Fruit fly (Drosophila melanogaster) whole organism, embryonic: ENCODE data around the gene CG6126.
A peak's percentile ranks its signal among the peaks of the same experiment; 100 is the strongest.

ENCODE experiments used
- Ada2b ChIP-seq: fragments of 200-800 bp; sonication (Bioruptor generic); IDR thresholded peaks from 2 replicates; pipeline ENCODE4 v1.3.6; 2022; ENCODE audit warnings: missing biosample characterization, missing genetic modification characterization
- Adf1 ChIP-seq: fragments of 200-800 bp; sonication (Bioruptor generic); IDR thresholded peaks from 2 replicates; pipeline ENCODE4 v1.3.6; 2022; ENCODE audit warnings: missing biosample characterization, missing genetic modification characterization
- Atf6 ChIP-seq: fragments of 200-800 bp; sonication (Bioruptor generic); IDR thresholded peaks from 2 replicates; pipeline ENCODE4 v1.3.6; 2022; ENCODE audit warnings: missing biosample characterization, missing genetic modification characterization
- Bgb ChIP-seq: fragments of 200-800 bp; sonication (Bioruptor generic); IDR thresholded peaks from 2 replicates; pipeline ENCODE4 v1.3.6; 2022; ENCODE audit warnings: missing biosample characterization, missing genetic modification characterization; ENCODE audit not compliant: partially characterized antibody
- CG10543 ChIP-seq: fragments of 200-800 bp; sonication (Bioruptor generic); optimal IDR thresholded peaks from 3 replicates; lab custom pipeline; 2017; ENCODE audit warnings: missing biosample characterization, mild to moderate bottlenecking, missing genetic modification characterization, moderate library complexity
- CG10565 ChIP-seq: fragments of 200-800 bp; sonication (Bioruptor generic); optimal IDR thresholded peaks from 3 replicates; lab custom pipeline; 2016; ENCODE audit warnings: missing biosample characterization, mild to moderate bottlenecking, missing genetic modification characterization
- CG11504 ChIP-seq: fragments of 200-800 bp; sonication (Bioruptor generic); optimal IDR thresholded peaks from 3 replicates; lab custom pipeline; 2019; ENCODE audit warnings: missing biosample characterization, mild to moderate bottlenecking, missing genetic modification characterization, moderate library complexity
- CG12769 ChIP-seq: fragments of 200-800 bp; sonication (Bioruptor generic); optimal IDR thresholded peaks from 2 replicates; lab custom pipeline; 2019; ENCODE audit warnings: missing biosample characterization, mild to moderate bottlenecking, missing genetic modification characterization, moderate library complexity
- CG13624 ChIP-seq: fragments of 200-800 bp; sonication (Bioruptor generic); optimal IDR thresholded peaks from 2 replicates; lab custom pipeline; 2016; ENCODE audit warnings: missing biosample characterization, missing genetic modification characterization
- CG14860 ChIP-seq: fragments of 200-800 bp; sonication (Bioruptor generic); IDR thresholded peaks from 3 replicates; pipeline ENCODE4 v1.3.6; 2022; ENCODE audit warnings: missing biosample characterization, missing genetic modification characterization; ENCODE audit not compliant: partially characterized antibody
- CG1647 ChIP-seq: fragments of 200-800 bp; sonication (Bioruptor generic); optimal IDR thresholded peaks from 3 replicates; lab custom pipeline; 2016; ENCODE audit warnings: missing biosample characterization, missing genetic modification characterization
- CG17328 ChIP-seq: fragments of 200-800 bp; sonication (Bioruptor generic); IDR thresholded peaks from 2 replicates; pipeline ENCODE4 v1.3.6; 2022; ENCODE audit warnings: missing biosample characterization, missing genetic modification characterization
- CG2889 ChIP-seq: fragments of 200-800 bp; sonication (Bioruptor generic); IDR thresholded peaks from 3 replicates; pipeline ENCODE4 v1.3.6; 2022; ENCODE audit warnings: missing biosample characterization, missing genetic modification characterization
- CG31388 ChIP-seq: fragments of 200-800 bp; sonication (Bioruptor generic); optimal IDR thresholded peaks from 2 replicates; lab custom pipeline; 2016; ENCODE audit warnings: missing biosample characterization, missing genetic modification characterization
- CG3407 ChIP-seq: fragments of 200-800 bp; sonication (Bioruptor generic); optimal IDR thresholded peaks from 2 replicates; lab custom pipeline; 2018; ENCODE audit warnings: missing biosample characterization, mild to moderate bottlenecking, missing genetic modification characterization
- CG7556 ChIP-seq: fragments of 200-800 bp; sonication (Bioruptor generic); optimal IDR thresholded peaks from 2 replicates; lab custom pipeline; 2017; ENCODE audit warnings: missing biosample characterization, mild to moderate bottlenecking, missing genetic modification characterization
- CG7987 ChIP-seq: fragments of 200-800 bp; sonication (Bioruptor generic); optimal IDR thresholded peaks from 2 replicates; lab custom pipeline; 2018; ENCODE audit warnings: missing biosample characterization, mild to moderate bottlenecking, missing genetic modification characterization, moderate library complexity
- CG8290 ChIP-seq, 3 experiments: fragments of 200-800 bp; sonication (Bioruptor generic); optimal IDR thresholded peaks; 2 replicates each; lab custom pipeline; 2016 to 2019; ENCODE audit warnings: missing biosample characterization in 3 of 3, missing genetic modification characterization in 3 of 3, mild to moderate bottlenecking in 2 of 3, moderate library complexity in 1 of 3
- CG8388 ChIP-seq: fragments of 200-800 bp; sonication (Bioruptor generic); optimal IDR thresholded peaks from 2 replicates; lab custom pipeline; 2019; ENCODE audit warnings: missing biosample characterization, mild to moderate bottlenecking, missing genetic modification characterization, moderate library complexity
- CG8478 ChIP-seq: fragments of >200 bp; optimal IDR thresholded peaks from 2 replicates; lab custom pipeline; 2018
- CG8765 ChIP-seq: fragments of 200-800 bp; sonication (Bioruptor generic); IDR thresholded peaks from 2 replicates; pipeline ENCODE4 v1.3.6; 2022; ENCODE audit warnings: missing biosample characterization, missing genetic modification characterization
- CG8924 ChIP-seq: fragments of 200-800 bp; optimal IDR thresholded peaks from 3 replicates; lab custom pipeline; 2019; ENCODE audit warnings: missing biosample characterization, mild to moderate bottlenecking, missing genetic modification characterization, moderate library complexity
- CkIIα-i1 ChIP-seq: fragments of 200-800 bp; sonication (Bioruptor generic); IDR thresholded peaks from 2 replicates; pipeline ENCODE4 v1.3.6; 2022; ENCODE audit warnings: missing biosample characterization, missing genetic modification characterization
- E2f1 ChIP-seq: fragments of 200-800 bp; sonication (Bioruptor generic); IDR thresholded peaks from 2 replicates; pipeline ENCODE4 v1.3.6; 2022; ENCODE audit warnings: missing biosample characterization, missing genetic modification characterization
- HLH3B ChIP-seq: fragments of 200-800 bp; sonication (Bioruptor generic); IDR thresholded peaks from 2 replicates; pipeline ENCODE4 v1.3.6; 2022; ENCODE audit warnings: missing biosample characterization, missing genetic modification characterization
- HLH54F ChIP-seq: fragments of 200-800 bp; sonication (Bioruptor generic); optimal IDR thresholded peaks from 3 replicates; lab custom pipeline; 2016; ENCODE audit warnings: missing biosample characterization, missing genetic modification characterization
- Hand ChIP-seq: fragments of 200-800 bp; sonication (Bioruptor generic); optimal IDR thresholded peaks from 2 replicates; lab custom pipeline; 2017; ENCODE audit warnings: mild to moderate bottlenecking, missing biosample characterization, missing genetic modification reagents, missing genetic modification characterization
- MBD-R2 ChIP-seq: fragments of 200-800 bp; sonication (Bioruptor generic); IDR thresholded peaks from 2 replicates; pipeline ENCODE4 v1.3.6; 2022; ENCODE audit warnings: missing biosample characterization, missing genetic modification characterization
- Neu2 ChIP-seq: fragments of 200-800 bp; sonication (Bioruptor generic); optimal IDR thresholded peaks from 3 replicates; lab custom pipeline; 2016; ENCODE audit warnings: missing biosample characterization, missing genetic modification characterization, borderline replicate concordance
- Opbp ChIP-seq: fragments of 200-800 bp; sonication (Bioruptor generic); IDR thresholded peaks from 3 replicates; pipeline ENCODE4 v1.3.6; 2022; ENCODE audit warnings: missing biosample characterization, missing genetic modification characterization; ENCODE audit not compliant: partially characterized antibody
- Xrp1 ChIP-seq: fragments of 200-800 bp; sonication (Bioruptor generic); IDR thresholded peaks from 2 replicates; pipeline ENCODE4 v1.3.6; 2022; ENCODE audit warnings: missing biosample characterization, missing genetic modification characterization
- ab ChIP-seq: fragments of 200-800 bp; sonication (Bioruptor generic); optimal IDR thresholded peaks from 2 replicates; lab custom pipeline; 2016; ENCODE audit warnings: missing biosample characterization, missing genetic modification characterization
- ap ChIP-seq: fragments of 200-800 bp; sonication (Bioruptor generic); IDR thresholded peaks from 2 replicates; pipeline ENCODE4 v1.3.6; 2022; ENCODE audit warnings: missing biosample characterization, missing genetic modification characterization
- ara ChIP-seq: fragments of 200-800 bp; sonication (Bioruptor generic); IDR thresholded peaks from 2 replicates; pipeline ENCODE4 v1.3.6; 2022; ENCODE audit warnings: missing biosample characterization, missing genetic modification characterization
- bsh ChIP-seq, 2 experiments: fragments of 200-800 bp; sonication (Bioruptor generic); optimal IDR thresholded peaks; 2 replicates each; lab custom pipeline; 2017 to 2018; ENCODE audit warnings: mild to moderate bottlenecking in 2 of 2, missing biosample characterization in 2 of 2, missing genetic modification characterization in 2 of 2, moderate library complexity in 1 of 2
- dysf ChIP-seq: fragments of 200-800 bp; sonication (Bioruptor generic); IDR thresholded peaks from 3 replicates; pipeline ENCODE4 v1.3.6; 2022; ENCODE audit warnings: missing biosample characterization, missing genetic modification characterization
- fd102C ChIP-seq: fragments of 200-800 bp; sonication (Bioruptor generic); optimal IDR thresholded peaks from 2 replicates; lab custom pipeline; 2018; ENCODE audit warnings: missing biosample characterization, mild to moderate bottlenecking, missing genetic modification characterization, moderate library complexity
- fu2 ChIP-seq: fragments of 200-800 bp; sonication (Bioruptor generic); optimal IDR thresholded peaks from 2 replicates; lab custom pipeline; 2016; ENCODE audit warnings: missing biosample characterization, missing genetic modification characterization
- hb ChIP-seq: fragments of 200-800 bp; sonication (Bioruptor generic); IDR thresholded peaks from 3 replicates; pipeline ENCODE4 v1.3.6; 2022; ENCODE audit warnings: missing biosample characterization, missing genetic modification characterization; ENCODE audit not compliant: partially characterized antibody
- lov ChIP-seq, 2 experiments: fragments of 200-800 bp in 1 of 2; fragments of >200 bp in 1 of 2; sonication (Bioruptor generic) in 1 of 2; IDR thresholded peaks in 1 of 2; optimal IDR thresholded peaks in 1 of 2; 2 replicates in 1 of 2; 3 replicates in 1 of 2; pipeline versions ENCODE4 v1.3.6 to Lab custom; 2017 to 2022; ENCODE audit warnings: missing biosample characterization in 1 of 2, missing genetic modification characterization in 1 of 2
- oc ChIP-seq: fragments of 200-800 bp; sonication (Bioruptor generic); optimal IDR thresholded peaks from 2 replicates; lab custom pipeline; 2018; ENCODE audit warnings: missing biosample characterization, mild to moderate bottlenecking, missing genetic modification characterization, moderate library complexity
- pan ChIP-seq, 4 experiments: fragments of >200 bp in 3 of 4; fragments of 200-800 bp in 1 of 4; sonication (Bioruptor generic) in 1 of 4; optimal IDR thresholded peaks in 3 of 4; IDR thresholded peaks in 1 of 4; 2 replicates each; pipeline versions ENCODE4 v1.3.6 to Lab custom; 2017 to 2022; ENCODE audit warnings: missing biosample characterization in 2 of 4, missing genetic modification characterization in 2 of 4, mixed read lengths in 1 of 4
- pum ChIP-seq: fragments of 200-800 bp; sonication (Bioruptor generic); optimal IDR thresholded peaks from 2 replicates; lab custom pipeline; 2016; ENCODE audit warnings: missing biosample characterization, missing genetic modification characterization
- ranshi ChIP-seq: fragments of 200-800 bp; sonication (Bioruptor generic); IDR thresholded peaks from 2 replicates; pipeline ENCODE4 v1.3.6; 2022; ENCODE audit warnings: missing biosample characterization, missing genetic modification characterization
- sens ChIP-seq: fragments of 200-800 bp; sonication (Bioruptor generic); peaks from one replicate; lab custom pipeline; 2016; ENCODE audit warnings: missing biosample characterization, missing genetic modification characterization
- stc ChIP-seq: fragments of 200-800 bp; sonication (Bioruptor generic); IDR thresholded peaks from 2 replicates; pipeline ENCODE4 v1.3.6; 2022; ENCODE audit warnings: missing biosample characterization, missing genetic modification characterization
- tin ChIP-seq: fragments of 200-800 bp; sonication (Bioruptor generic); optimal IDR thresholded peaks from 3 replicates; lab custom pipeline; 2016; ENCODE audit warnings: missing biosample characterization, missing genetic modification characterization
- tna ChIP-seq: fragments of 200-800 bp; sonication (Bioruptor generic); IDR thresholded peaks from 2 replicates; pipeline ENCODE4 v1.3.6; 2022; ENCODE audit warnings: missing biosample characterization, missing genetic modification characterization; ENCODE audit not compliant: partially characterized antibody
- tup ChIP-seq: fragments of 200-800 bp; sonication (Bioruptor generic); optimal IDR thresholded peaks from 2 replicates; lab custom pipeline; 2016; ENCODE audit warnings: missing biosample characterization, mild to moderate bottlenecking, missing genetic modification characterization, moderate library complexity

The CG6126 gene

dm6 chr3R:16211883-16212540 lies 9.1 kb upstream of the CG6126 start (continued):
- TF ChIP-seq CG31388 (GFP tag; lab: Kevin White, UChicago) (no peak), CG1647 (GFP tag; lab: Kevin White, UChicago) (no peak), Opbp (no peak), oc (tag; lab: Kevin White, UChicago) (no peak), CG17328 (GFP tag; lab: Robert Waterston, UW) (no peak), Bgb (GFP tag; lab: Robert Waterston, UW) (no peak), stc (GFP tag; lab: Robert Waterston, UW) (no peak), CG10543 (no peak), CG8765 (GFP tag; lab: Robert Waterston, UW) (no peak), tup (GFP tag; lab: Kevin White, UChicago) (no peak), sens (GFP tag; lab: Kevin White, UChicago) (peak; percentile 40), ara (no peak), CG14860 (GFP tag; lab: Robert Waterston, UW) (no peak), tna (GFP tag; lab: Robert Waterston, UW) (no peak), CG12769 (peak; percentile 81), ranshi (GFP tag; lab: Robert Waterston, UW) (no peak), hb (GFP tag; lab: Robert Waterston, UW) (no peak), CG7556 (GFP tag; lab: Kevin White, UChicago) (no peak), CG10565 (no peak), MBD-R2 (GFP tag; lab: Robert Waterston, UW) (peak; percentile 28; the same call in 1 of the 2 replicates), CG7987 (GFP tag; lab: Kevin White, UChicago) (peak; percentile 1), CG8478 (lab: Kevin White, UChicago) (no peak), E2f1 (GFP tag; lab: Robert Waterston, UW) (no peak), fu2 (no peak), CG8290 (GFP tag; optimal IDR thresholded peaks at IDR 0.05; lab: Kevin White, UChicago) (no peak), CG8290 (tag; optimal IDR thresholded peaks at IDR 0.05; lab: Kevin White, UChicago) (peak in 1 of 2 experiments; percentile 65), CG3407 (no peak), HLH3B (GFP tag; lab: Robert Waterston, UW) (0 out of 2 replicates have a peak, but pooled peaks have one; percentile 4), pan (optimal IDR thresholded peaks at IDR 0.05; lab: Kevin White, UChicago) (no peak), pan (GFP tag; optimal IDR thresholded peaks at IDR 0.05 in 1 of 2, IDR thresholded peaks at IDR 0.05 in 1 of 2) (peak in 1 of 2 experiments; percentile 12), ab (no peak), CkIIα-i1 (no peak), CG11504 (tag; lab: Kevin White, UChicago) (peak; percentile 16), CG13624 (peak; percentile 0), Xrp1 (no peak), CG8924 (tag; lab: Kevin White, UChicago) (no peak), bsh (GFP tag; optimal IDR thresholded peaks at IDR 0.05; lab: Kevin White, UChicago) (no peak), Atf6 (GFP tag; lab: Robert Waterston, UW) (0 out of 2 replicates have a peak, but pooled peaks have one; percentile 18), HLH54F (no peak), Neu2 (GFP tag; lab: Kevin White, UChicago) (no peak), CG8388 (GFP tag; lab: Kevin White, UChicago) (no peak), Adf1 (GFP tag; lab: Robert Waterston, UW) (no peak), ap (GFP tag; lab: Robert Waterston, UW) (no peak), dysf (GFP tag; lab: Robert Waterston, UW) (no peak), pum (GFP tag; lab: Kevin White, UChicago) (no peak), Ada2b (GFP tag; lab: Robert Waterston, UW) (no peak), Hand (GFP tag; lab: Kevin White, UChicago) (no peak), tin (GFP tag; lab: Kevin White, UChicago) (no peak), lov (optimal IDR thresholded peaks at IDR 0.05; lab: Kevin White, UChicago) (no peak), lov (GFP tag; IDR thresholded peaks at IDR 0.05; lab: Robert Waterston, UW) (0 out of 3 replicates have a peak, but pooled peaks have one; percentile 55), CG2889 (no peak), fd102C (GFP tag; lab: Kevin White, UChicago) (no peak)
